Fruit fly (Drosophila melanogaster) whole organism, prepupa: Measurements from ENCODE around the gene Gdi.

Source experiments
- CG11294 ChIP-seq: fragments of 200-800 bp; sonication (Bioruptor generic); IDR thresholded peaks from 2 replicates; pipeline ENCODE4 v1.3.6; 2022; ENCODE audit warnings: missing biosample characterization, missing genetic modification characterization
- CG1621 ChIP-seq: fragments of 200-800 bp; sonication (Bioruptor generic); optimal IDR thresholded peaks from 3 replicates; lab custom pipeline; 2018; ENCODE audit warnings: missing biosample characterization, mild to moderate bottlenecking, missing genetic modification characterization
- CG4318 ChIP-seq: fragments of 200-800 bp; sonication (Bioruptor generic); optimal IDR thresholded peaks from 3 replicates; lab custom pipeline; 2017; ENCODE audit warnings: missing biosample characterization, mild to moderate bottlenecking, missing genetic modification characterization
- CG6276 ChIP-seq: fragments of 200-800 bp; sonication (Bioruptor generic); optimal IDR thresholded peaks from 2 replicates; lab custom pipeline; 2017; ENCODE audit warnings: missing biosample characterization, mild to moderate bottlenecking, missing genetic modification characterization
- Sox102F ChIP-seq: fragments of 200-800 bp; sonication (Bioruptor generic); optimal IDR thresholded peaks from 2 replicates; lab custom pipeline; 2016; ENCODE audit warnings: missing biosample characterization, mild to moderate bottlenecking, missing genetic modification characterization
- fd59A ChIP-seq: fragments of 200-800 bp; sonication (Bioruptor generic); optimal IDR thresholded peaks from 2 replicates; lab custom pipeline; 2017; ENCODE audit warnings: missing biosample characterization, mild to moderate bottlenecking, missing genetic modification characterization, missing genetic modification reagents

DNA sequence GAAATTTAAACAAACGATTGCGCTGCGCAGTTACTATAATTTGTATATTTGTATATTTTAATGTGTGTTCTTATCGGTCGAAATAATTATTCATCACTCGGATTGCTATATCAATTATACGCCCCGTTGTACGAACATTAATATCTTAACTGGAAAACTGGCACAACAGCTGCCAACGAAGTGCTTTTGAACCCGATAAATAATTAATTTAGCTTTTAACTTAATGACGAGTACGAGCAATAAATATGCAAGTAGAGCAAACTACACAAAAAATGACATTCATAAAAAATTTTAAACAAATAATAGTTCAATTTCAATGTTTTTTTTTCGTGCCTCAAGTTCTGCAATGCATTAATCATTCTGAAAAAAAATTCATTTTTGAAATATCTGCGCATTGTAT, 5.8 kb upstream of the Gdi start:
- TF ChIP-seq CG11294 (GFP tag; lab: Robert Waterston, UW): no peak
- no peak for TF ChIP-seq CG4318
- TF ChIP-seq fd59A (GFP tag; lab: Kevin White, UChicago): no peak
- TF ChIP-seq Sox102F (GFP tag; lab: Kevin White, UChicago): no peak
- TF ChIP-seq CG6276: no peak
- TF ChIP-seq CG1621 (tag; lab: Kevin White, UChicago): no peak
